Worm (Caenorhabditis elegans): ENCODE data around the gene nhr-121.

DNA sequence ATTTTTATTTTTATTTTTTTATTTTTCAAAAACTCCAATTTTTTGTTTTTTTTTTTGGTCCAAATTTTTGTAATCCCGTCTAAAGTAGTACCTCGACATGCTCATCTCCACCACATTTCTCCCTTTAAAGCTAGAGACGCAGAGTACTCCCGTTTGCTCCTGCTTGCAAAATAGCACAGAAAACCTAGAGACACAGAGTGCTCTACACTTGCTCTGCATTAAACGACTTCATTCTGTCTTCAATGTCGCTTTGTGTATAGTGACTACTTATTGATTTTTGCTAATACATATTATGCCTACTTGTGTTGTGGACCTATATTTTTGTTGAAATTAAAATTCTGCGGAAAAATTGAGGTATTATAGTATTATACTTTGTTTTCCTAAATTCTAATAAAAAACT is 28.5 kb downstream of the nhr-121 start, which contains the start of gene W04B5.8:
- TF ChIP-seq ama-1 (optimal IDR thresholded peaks at IDR 0.05) (no peak), tbx-37 (GFP tag; conservative IDR thresholded peaks at IDR 0.05) (no peak), ets-7 (tag; optimal IDR thresholded peaks at IDR 0.05) (no peak), F13C5.2 (tag; optimal IDR thresholded peaks at IDR 0.05) (no peak), tbx-11 (GFP tag; IDR thresholded peaks at IDR 0.05) (no peak), ceh-36 (tag; optimal IDR thresholded peaks at IDR 0.05) (no peak), flt-1 (GFP tag; IDR thresholded peaks at IDR 0.05) (no peak), ceh-13 (GFP tag; optimal IDR thresholded peaks at IDR 0.05) (no peak), B0310.2 (tag; optimal IDR thresholded peaks at IDR 0.05) (no peak), pes-1 (GFP tag; IDR thresholded peaks at IDR 0.05) (no peak), aly-1 (tag; optimal IDR thresholded peaks at IDR 0.05) (no peak), hmbx-1 (tag; optimal IDR thresholded peaks at IDR 0.05) (no peak), hmg-4 (GFP tag; optimal IDR thresholded peaks at IDR 0.05) (no peak)
